Worm (Caenorhabditis elegans) whole organism, L1 larva: Measurements from ENCODE around the gene F09G8.7.

ENCODE experiments used
- blmp-1 ChIP-seq: fragments of 150-350 bp; optimal IDR thresholded peaks from 2 replicates; lab custom pipeline; 2014; ENCODE audit warnings: missing biosample characterization, missing genetic modification characterization
- ceh-82 ChIP-seq, 3 experiments: fragments of 150-350 bp in 1 of 3; sonication (generic microtip) in 2 of 3; optimal IDR thresholded peaks; 2 replicates each; lab custom pipeline; 2014 to 2017; ENCODE audit warnings: missing biosample characterization in 3 of 3, missing genetic modification characterization in 3 of 3
- ceh-88 ChIP-seq: fragments of 200-800 bp; sonication (Bioruptor generic); IDR thresholded peaks from 2 replicates; pipeline ENCODE4 v1.3.6; 2022; ENCODE audit warnings: missing genetic modification characterization, missing compliant biosample characterization
- dpl-1 ChIP-seq, 3 experiments: fragments of 150-350 bp in 2 of 3; sonication (generic microtip) in 1 of 3; optimal IDR thresholded peaks; 2 replicates each; lab custom pipeline; 2014 to 2017; ENCODE audit warnings: missing biosample characterization in 3 of 3, missing genetic modification characterization in 3 of 3, missing genetic modification reagents in 3 of 3
- dsc-1 ChIP-seq: sonication (generic microtip); optimal IDR thresholded peaks from 2 replicates; lab custom pipeline; 2016; ENCODE audit warnings: mild to moderate bottlenecking, missing genetic modification characterization, missing compliant biosample characterization
- efl-1 ChIP-seq, 4 experiments: fragments of 150-350 bp; optimal IDR thresholded peaks in 3 of 4; peaks in 1 of 4; 1 replicate in 1 of 4; 2 replicates in 3 of 4; lab custom pipeline; 2014; ENCODE audit warnings: missing biosample characterization in 2 of 4, missing genetic modification characterization in 2 of 4, missing genetic modification reagents in 2 of 4
- efl-3 ChIP-seq: fragments of 200-800 bp; sonication (Bioruptor generic); optimal IDR thresholded peaks from 2 replicates; lab custom pipeline; 2018; ENCODE audit warnings: mild to moderate bottlenecking, missing genetic modification characterization, missing compliant biosample characterization
- fkh-10 ChIP-seq: sonication (generic microtip); optimal IDR thresholded peaks from 2 replicates; lab custom pipeline; 2017; ENCODE audit warnings: missing biosample characterization, missing genetic modification reagents, missing genetic modification characterization
- fos-1 ChIP-seq: fragments of 150-350 bp; optimal IDR thresholded peaks from 2 replicates; lab custom pipeline; 2014; ENCODE audit warnings: missing biosample characterization, missing genetic modification characterization
- grh-1 ChIP-seq: fragments of 200-800 bp; sonication (Bioruptor generic); IDR thresholded peaks from 2 replicates; pipeline ENCODE4 v1.3.6; 2022; ENCODE audit warnings: missing genetic modification reagents, missing genetic modification characterization, missing compliant biosample characterization
- hlh-17 ChIP-seq: fragments of 200-800 bp; sonication (Bioruptor generic); optimal IDR thresholded peaks from 2 replicates; lab custom pipeline; 2018; ENCODE audit warnings: missing genetic modification characterization, mild to moderate bottlenecking, missing compliant biosample characterization, moderate library complexity, borderline replicate concordance
- jun-1 ChIP-seq: fragments of 150-350 bp; optimal IDR thresholded peaks from 2 replicates; lab custom pipeline; 2014; ENCODE audit warnings: missing biosample characterization, missing genetic modification reagents, missing genetic modification characterization
- lin-14 ChIP-seq: fragments of 200-800 bp; sonication (Bioruptor generic); optimal IDR thresholded peaks from 2 replicates; lab custom pipeline; 2018; ENCODE audit warnings: mild to moderate bottlenecking, missing genetic modification characterization, moderate library complexity, missing compliant biosample characterization
- lin-39 ChIP-seq: fragments of 150-350 bp; optimal IDR thresholded peaks from 2 replicates; lab custom pipeline; 2014; ENCODE audit warnings: missing biosample characterization, missing genetic modification reagents, missing genetic modification characterization
- lsy-2 ChIP-seq, 2 experiments: fragments of 150-350 bp; optimal IDR thresholded peaks; 2 replicates each; lab custom pipeline; 2014; ENCODE audit warnings: missing biosample characterization in 2 of 2, missing genetic modification characterization in 2 of 2
- mdl-1 ChIP-seq, 2 experiments: fragments of 150-350 bp; optimal IDR thresholded peaks; 2 replicates each; lab custom pipeline; 2014 to 2017; ENCODE audit warnings: missing biosample characterization in 2 of 2, missing genetic modification characterization in 2 of 2, inconsistent platforms in 1 of 2
- mep-1 ChIP-seq: fragments of 150-350 bp; optimal IDR thresholded peaks from 2 replicates; lab custom pipeline; 2014; ENCODE audit warnings: missing biosample characterization, missing genetic modification characterization
- nhr-19 ChIP-seq: fragments of 200-800 bp; sonication (Bioruptor generic); conservative IDR thresholded peaks from 2 replicates; pipeline ENCODE4 v1.3.6; 2022; ENCODE audit warnings: missing genetic modification characterization, missing compliant biosample characterization
- nhr-237 ChIP-seq: fragments of 150-350 bp; optimal IDR thresholded peaks from 2 replicates; lab custom pipeline; 2014; ENCODE audit warnings: missing biosample characterization, missing genetic modification characterization
- nhr-47 ChIP-seq: sonication (generic microtip); optimal IDR thresholded peaks from 2 replicates; lab custom pipeline; 2016; ENCODE audit warnings: mild to moderate bottlenecking, missing genetic modification characterization, moderate library complexity, missing compliant biosample characterization
- nhr-71 ChIP-seq: sonication (generic microtip); optimal IDR thresholded peaks from 2 replicates; lab custom pipeline; 2016; ENCODE audit warnings: mild to moderate bottlenecking, missing genetic modification characterization, moderate library complexity, missing compliant biosample characterization
- nhr-76 ChIP-seq: sonication (generic microtip); optimal IDR thresholded peaks from 2 replicates; lab custom pipeline; 2017; ENCODE audit warnings: missing biosample characterization, missing genetic modification characterization
- nhr-90 ChIP-seq: sonication (generic microtip); optimal IDR thresholded peaks from 2 replicates; lab custom pipeline; 2016; ENCODE audit warnings: mild to moderate bottlenecking, missing genetic modification characterization, missing compliant biosample characterization; ENCODE audit not compliant: poor library complexity
- pag-3 ChIP-seq: sonication (generic microtip); optimal IDR thresholded peaks from 2 replicates; lab custom pipeline; 2017; ENCODE audit warnings: missing genetic modification characterization, mild to moderate bottlenecking, missing compliant biosample characterization, antibody characterized with exemption, borderline replicate concordance; ENCODE audit not compliant: insufficient read depth
- pax-3 ChIP-seq: fragments of 200-800 bp; sonication (Bioruptor generic); optimal IDR thresholded peaks from 2 replicates; lab custom pipeline; 2018; ENCODE audit warnings: mild to moderate bottlenecking, missing genetic modification characterization, moderate library complexity, missing compliant biosample characterization
- pqm-1 ChIP-seq: sonication (generic microtip); optimal IDR thresholded peaks from 3 replicates; lab custom pipeline; 2017; ENCODE audit warnings: missing biosample characterization, missing genetic modification characterization
- rnt-1 ChIP-seq: sonication (generic microtip); optimal IDR thresholded peaks from 2 replicates; lab custom pipeline; 2016; ENCODE audit warnings: mild to moderate bottlenecking, missing genetic modification characterization, moderate library complexity, missing compliant biosample characterization
- snu-23 ChIP-seq: sonication (generic microtip); optimal IDR thresholded peaks from 2 replicates; lab custom pipeline; 2016; ENCODE audit warnings: missing genetic modification characterization, missing compliant biosample characterization
- sox-4 ChIP-seq: sonication (generic microtip); optimal IDR thresholded peaks from 2 replicates; lab custom pipeline; 2016; ENCODE audit warnings: missing genetic modification characterization, missing compliant biosample characterization
- swsn-7 ChIP-seq: sonication (generic microtip); optimal IDR thresholded peaks from 2 replicates; lab custom pipeline; 2016; ENCODE audit warnings: missing genetic modification characterization, missing compliant biosample characterization
- unc-130 ChIP-seq: fragments of 150-350 bp; optimal IDR thresholded peaks from 2 replicates; lab custom pipeline; 2017; ENCODE audit warnings: missing biosample characterization, missing genetic modification characterization, inconsistent platforms
- unc-30 ChIP-seq: sonication (generic microtip); optimal IDR thresholded peaks from 2 replicates; lab custom pipeline; 2017; ENCODE audit warnings: missing biosample characterization, missing genetic modification characterization
- unc-62 ChIP-seq: fragments of 150-350 bp; optimal IDR thresholded peaks from 2 replicates; lab custom pipeline; 2014; ENCODE audit warnings: missing biosample characterization, missing genetic modification reagents, missing genetic modification characterization
- unc-86 ChIP-seq: sonication (generic microtip); optimal IDR thresholded peaks from 2 replicates; lab custom pipeline; 2016; ENCODE audit warnings: missing genetic modification characterization, missing compliant biosample characterization
- ztf-11 ChIP-seq, 2 experiments: sonication (generic microtip); optimal IDR thresholded peaks; 2 replicates each; lab custom pipeline; 2016 to 2017; ENCODE audit warnings: missing genetic modification characterization in 2 of 2, missing biosample characterization in 1 of 2, missing compliant biosample characterization in 1 of 2
- ztf-4 ChIP-seq: fragments of 150-350 bp; optimal IDR thresholded peaks from 2 replicates; lab custom pipeline; 2014; ENCODE audit warnings: missing biosample characterization, missing genetic modification characterization

The F09G8.7 gene

ce11 chrIII:8291268-8292032 lies 23.3 kb upstream of the F09G8.7 start (continued):
- TF ChIP-seq unc-62 (GFP tag; lab: Kevin White, UChicago) (no peak), unc-30 (tag; lab: Kevin White, UChicago) (no peak), pax-3 (no peak), nhr-237 (no peak), rnt-1 (tag; lab: Kevin White, UChicago) (no peak), nhr-90 (tag; lab: Kevin White, UChicago) (no peak), fos-1 (no peak), hlh-17 (GFP tag; lab: Kevin White, UChicago) (no peak), nhr-47 (no peak), efl-3 (GFP tag; lab: Kevin White, UChicago) (no peak), blmp-1 (tag; lab: Kevin White, UChicago) (peak; percentile 84), ztf-4 (no peak), unc-86 (tag; lab: Kevin White, UChicago) (no peak), ceh-88 (GFP tag; lab: Robert Waterston, UW) (no peak), lin-39 (tag; lab: Kevin White, UChicago) (no peak), lin-14 (GFP tag; lab: Kevin White, UChicago) (peak; percentile 12), nhr-76 (tag; lab: Kevin White, UChicago) (no peak), unc-130 (tag; lab: Kevin White, UChicago) (no peak), nhr-71 (tag; lab: Kevin White, UChicago) (no peak), ceh-82 (tag; optimal IDR thresholded peaks at IDR 0.05; lab: Kevin White, UChicago) (no peak), efl-1 (optimal IDR thresholded peaks at IDR 0.05; lab: Kevin White, UChicago) (no peak), efl-1 (GFP tag; optimal IDR thresholded peaks at IDR 0.05 in 1 of 2; lab: Kevin White, UChicago) (peak in 1 of 2 experiments; percentile 41)

- peak; percentile 36 for TF ChIP-seq blmp-1 (tag; lab: Kevin White, UChicago)
- no peak for TF ChIP-seq mdl-1 (tag; optimal IDR thresholded peaks at IDR 0.05; lab: Kevin White, UChicago)
- peak; percentile 29 for TF ChIP-seq dsc-1
Observed at ce11 chrIII:8289181-8289580, 21.0 kb upstream of the F09G8.7 start.

ce11 chrIII:8287519-8287918 lies 19.4 kb upstream of the F09G8.7 start:
- TF ChIP-seq pag-3 (tag; lab: Kevin White, UChicago) (peak; percentile 23), dsc-1 (peak; percentile 55), unc-62 (GFP tag; lab: Kevin White, UChicago) (no peak), grh-1 (GFP tag; lab: Robert Waterston, UW) (no peak), efl-1 (optimal IDR thresholded peaks at IDR 0.05; lab: Kevin White, UChicago) (peak in 1 of 2 experiments; percentile 5), efl-1 (GFP tag; optimal IDR thresholded peaks at IDR 0.05 in 1 of 2; lab: Kevin White, UChicago) (peak in 1 of 2 experiments; percentile 21), ceh-82 (tag; optimal IDR thresholded peaks at IDR 0.05; lab: Kevin White, UChicago) (peak in 1 of 3 experiments; percentile 21), ztf-11 (tag; optimal IDR thresholded peaks at IDR 0.05; lab: Kevin White, UChicago) (peak in 1 of 2 experiments; percentile 35), swsn-7 (tag; lab: Kevin White, UChicago) (peak; percentile 26), snu-23 (peak; percentile 29), nhr-71 (tag; lab: Kevin White, UChicago) (peak; percentile 60), lsy-2 (tag; optimal IDR thresholded peaks at IDR 0.05; lab: Kevin White, UChicago) (peak in 1 of 2 experiments; percentile 37), dpl-1 (GFP tag; optimal IDR thresholded peaks at IDR 0.05; lab: Kevin White, UChicago) (peak in 1 of 3 experiments; percentile 6), mep-1 (tag; lab: Kevin White, UChicago) (peak; percentile 40), ztf-4 (no peak), jun-1 (tag; lab: Kevin White, UChicago) (no peak), fkh-10 (GFP tag; lab: Kevin White, UChicago) (peak; percentile 0), unc-130 (tag; lab: Kevin White, UChicago) (peak; percentile 21), sox-4 (tag; lab: Kevin White, UChicago) (no peak), pqm-1 (tag; lab: Kevin White, UChicago) (no peak), rnt-1 (tag; lab: Kevin White, UChicago) (peak; percentile 34), lin-14 (GFP tag; lab: Kevin White, UChicago) (peak; percentile 92), nhr-19 (GFP tag; lab: Robert Waterston, UW) (peak; percentile 20; the same call in 1 of the 2 replicates)
